Worm (Caenorhabditis elegans) whole organism, mixed stage, embryonic: ENCODE results near the gene srbc-68.

Source experiments
- M03D4.4 ChIP-seq: sonication (generic microtip); optimal IDR thresholded peaks from 2 replicates; lab custom pipeline; 2017; ENCODE audit warnings: mild to moderate bottlenecking, missing genetic modification characterization, missing compliant biosample characterization
- bed-3 ChIP-seq: fragments of 200-800 bp; sonication (Bioruptor generic); optimal IDR thresholded peaks from 3 replicates; lab custom pipeline; 2018; ENCODE audit warnings: mild to moderate bottlenecking, missing genetic modification characterization, moderate library complexity, missing compliant biosample characterization
- blmp-1 ChIP-seq: fragments of 150-350 bp; optimal IDR thresholded peaks from 2 replicates; lab custom pipeline; 2014; ENCODE audit warnings: missing biosample characterization, missing genetic modification characterization
- ceh-39 ChIP-seq: fragments of 150-350 bp; optimal IDR thresholded peaks from 2 replicates; lab custom pipeline; 2014; ENCODE audit warnings: missing biosample characterization, missing genetic modification characterization
- ceh-43 ChIP-seq: fragments of 200-800 bp; sonication (Bioruptor generic); optimal IDR thresholded peaks from 2 replicates; lab custom pipeline; 2018; ENCODE audit warnings: mild to moderate bottlenecking, missing genetic modification characterization, moderate library complexity, missing compliant biosample characterization
- ceh-83 ChIP-seq: fragments of 200-800 bp; sonication (Bioruptor generic); optimal IDR thresholded peaks from 2 replicates; lab custom pipeline; 2018; ENCODE audit warnings: mild to moderate bottlenecking, missing genetic modification characterization, missing compliant biosample characterization
- ces-1 ChIP-seq: fragments of 150-350 bp; optimal IDR thresholded peaks from 2 replicates; lab custom pipeline; 2014; ENCODE audit warnings: missing biosample characterization, missing genetic modification reagents, missing genetic modification characterization
- cnd-1 ChIP-seq: fragments of 200-800 bp; sonication (Bioruptor generic); optimal IDR thresholded peaks from 2 replicates; lab custom pipeline; 2018; ENCODE audit warnings: mild to moderate bottlenecking, missing genetic modification characterization, missing compliant biosample characterization
- drap-1 ChIP-seq: fragments of 200-800 bp; sonication (Bioruptor generic); optimal IDR thresholded peaks from 3 replicates; lab custom pipeline; 2018; ENCODE audit warnings: mild to moderate bottlenecking, missing genetic modification characterization, missing compliant biosample characterization
- elt-1 ChIP-seq: sonication (generic microtip); optimal IDR thresholded peaks from 2 replicates; lab custom pipeline; 2017; ENCODE audit warnings: missing genetic modification characterization, mild to moderate bottlenecking, missing compliant biosample characterization, antibody characterized with exemption, moderate library complexity, borderline replicate concordance; ENCODE audit not compliant: insufficient read depth
- elt-3 ChIP-seq: fragments of 150-350 bp; optimal IDR thresholded peaks from 2 replicates; lab custom pipeline; 2014; ENCODE audit warnings: missing biosample characterization, missing genetic modification characterization
- flh-1 ChIP-seq: fragments of 200-800 bp; sonication (Bioruptor generic); optimal IDR thresholded peaks from 2 replicates; lab custom pipeline; 2018; ENCODE audit warnings: mild to moderate bottlenecking, missing genetic modification characterization, moderate library complexity, missing compliant biosample characterization
- ham-2 ChIP-seq: fragments of 200-800 bp; sonication (Bioruptor generic); optimal IDR thresholded peaks from 2 replicates; lab custom pipeline; 2018; ENCODE audit warnings: mild to moderate bottlenecking, missing genetic modification characterization, missing compliant biosample characterization
- hlh-1 ChIP-seq: fragments of 150-350 bp; optimal IDR thresholded peaks from 2 replicates; lab custom pipeline; 2014; ENCODE audit warnings: missing biosample characterization, missing genetic modification reagents, missing genetic modification characterization
- lin-13 ChIP-seq: fragments of 150-350 bp; optimal IDR thresholded peaks from 2 replicates; lab custom pipeline; 2014; ENCODE audit warnings: missing biosample characterization, missing genetic modification characterization
- lin-32 ChIP-seq: fragments of 200-800 bp; sonication (Bioruptor generic); optimal IDR thresholded peaks from 2 replicates; lab custom pipeline; 2018; ENCODE audit warnings: mild to moderate bottlenecking, missing genetic modification characterization, missing compliant biosample characterization
- lsy-2 ChIP-seq: fragments of 150-350 bp; optimal IDR thresholded peaks from 2 replicates; lab custom pipeline; 2014; ENCODE audit warnings: missing biosample characterization, missing genetic modification characterization
- mab-5 ChIP-seq: fragments of 150-350 bp; optimal IDR thresholded peaks from 2 replicates; lab custom pipeline; 2014; ENCODE audit warnings: missing biosample characterization, missing genetic modification characterization
- mep-1 ChIP-seq: fragments of 150-350 bp; optimal IDR thresholded peaks from 2 replicates; lab custom pipeline; 2017; ENCODE audit warnings: missing biosample characterization, missing genetic modification reagents, missing genetic modification characterization, inconsistent platforms
- mls-2 ChIP-seq: sonication (generic microtip); optimal IDR thresholded peaks from 2 replicates; lab custom pipeline; 2016; ENCODE audit warnings: mild to moderate bottlenecking, missing genetic modification characterization, moderate library complexity, missing compliant biosample characterization
- nhr-2 ChIP-seq: fragments of 150-350 bp; optimal IDR thresholded peaks from 2 replicates; lab custom pipeline; 2014; ENCODE audit warnings: missing biosample characterization, missing genetic modification characterization
- nhr-237 ChIP-seq: fragments of 150-350 bp; optimal IDR thresholded peaks from 2 replicates; lab custom pipeline; 2014; ENCODE audit warnings: missing biosample characterization, missing genetic modification characterization
- nhr-28 ChIP-seq: fragments of 150-350 bp; optimal IDR thresholded peaks from 2 replicates; lab custom pipeline; 2014; ENCODE audit warnings: missing biosample characterization, missing genetic modification characterization
- nhr-76 ChIP-seq: sonication (generic microtip); optimal IDR thresholded peaks from 2 replicates; lab custom pipeline; 2017; ENCODE audit warnings: missing biosample characterization, missing genetic modification characterization
- pha-4 ChIP-seq: fragments of 150-350 bp; optimal IDR thresholded peaks from 2 replicates; lab custom pipeline; 2018; ENCODE audit warnings: missing biosample characterization, missing genetic modification reagents, missing genetic modification characterization
- sem-2 ChIP-seq: fragments of 200-800 bp; sonication (Bioruptor generic); optimal IDR thresholded peaks from 2 replicates; lab custom pipeline; 2018; ENCODE audit warnings: mild to moderate bottlenecking, missing genetic modification characterization, missing compliant biosample characterization
- snpc-4 ChIP-seq: fragments of 150-350 bp; optimal IDR thresholded peaks from 2 replicates; lab custom pipeline; 2014; ENCODE audit warnings: missing biosample characterization, missing genetic modification characterization
- sptf-1 ChIP-seq: sonication (generic microtip); optimal IDR thresholded peaks from 2 replicates; lab custom pipeline; 2017; ENCODE audit warnings: mild to moderate bottlenecking, missing genetic modification characterization, moderate library complexity, missing compliant biosample characterization
- tbx-8 ChIP-seq: fragments of 200-800 bp; sonication (Bioruptor generic); optimal IDR thresholded peaks from 2 replicates; lab custom pipeline; 2018; ENCODE audit warnings: mild to moderate bottlenecking, missing genetic modification characterization, moderate library complexity, missing compliant biosample characterization
- unc-120 ChIP-seq: sonication (generic microtip); optimal IDR thresholded peaks from 2 replicates; lab custom pipeline; 2017; ENCODE audit warnings: missing genetic modification characterization, missing compliant biosample characterization; ENCODE audit not compliant: poor library complexity, severe bottlenecking
- unc-39 ChIP-seq: fragments of 150-350 bp; optimal IDR thresholded peaks from 2 replicates; lab custom pipeline; 2014; ENCODE audit warnings: missing biosample characterization, missing genetic modification characterization
- unc-62 ChIP-seq: fragments of 150-350 bp; optimal IDR thresholded peaks from 2 replicates; lab custom pipeline; 2014; ENCODE audit warnings: missing biosample characterization, missing genetic modification reagents, missing genetic modification characterization
- ztf-11 ChIP-seq: fragments of 150-350 bp; optimal IDR thresholded peaks from 2 replicates; lab custom pipeline; 2014; ENCODE audit warnings: missing biosample characterization, missing genetic modification characterization

srbc-68 gene

DNA sequence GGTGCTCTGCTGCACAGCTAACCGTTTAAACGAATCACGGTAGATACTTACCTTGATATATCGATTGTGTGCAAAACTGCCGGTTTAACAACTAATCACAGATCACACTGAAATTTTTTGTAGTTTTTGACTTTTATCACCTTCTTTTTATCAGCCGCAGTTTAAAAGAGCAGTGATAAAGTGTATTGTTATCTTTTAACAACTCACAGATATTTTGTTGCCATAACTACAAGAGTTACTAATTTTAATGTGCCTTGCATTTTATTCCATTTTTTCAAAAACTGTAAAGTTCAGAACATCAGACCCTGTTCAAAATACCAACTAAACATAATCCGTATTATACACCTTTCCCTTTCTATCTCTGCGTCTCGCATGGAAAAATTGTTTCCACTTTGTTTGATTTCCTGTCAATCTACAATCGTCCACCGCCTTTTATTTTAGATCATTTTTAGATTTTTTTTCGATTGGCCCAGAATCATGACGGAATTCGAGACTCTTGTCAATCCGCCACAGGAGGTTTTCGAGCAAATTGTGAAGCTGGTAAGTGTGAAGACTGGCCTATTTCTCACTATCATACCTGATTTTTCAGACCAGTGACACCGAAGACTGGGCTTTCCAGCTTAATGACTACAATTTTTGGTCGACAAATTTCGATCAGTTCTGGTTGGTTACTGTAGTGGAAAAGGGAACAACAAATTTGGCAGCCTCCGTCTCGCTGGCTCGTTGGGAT is 6.5 kb upstream of the srbc-68 start, which contains the start of gene T24A6.20:
Gene T24A6.20 (plus strand): TSS at position 395 of the 730 bp plus-strand sequence.
- TF ChIP-seq ceh-39: peak; percentile 5
- TF ChIP-seq unc-39: no peak
- no peak for TF ChIP-seq ceh-43 (GFP tag; lab: Kevin White, UChicago)
- TF ChIP-seq nhr-237 (tag; lab: Kevin White, UChicago): no peak
- TF ChIP-seq unc-120 (tag; lab: Kevin White, UChicago): no peak
- no peak for TF ChIP-seq M03D4.4 (tag; lab: Kevin White, UChicago)
- TF ChIP-seq snpc-4 (tag; lab: Kevin White, UChicago): no peak
- no peak for TF ChIP-seq bed-3 (GFP tag; lab: Kevin White, UChicago)
- no peak for TF ChIP-seq pha-4

ce11 chrV:3551765-3552164 is 5.3 kb upstream of the srbc-68 start, which contains the start of gene grl-28:
TSS of gene grl-28 (minus strand) at chrV:3551865.
- TF ChIP-seq blmp-1 (tag; lab: Kevin White, UChicago): no peak
- no peak for TF ChIP-seq lsy-2
- TF ChIP-seq nhr-28 (tag; lab: Kevin White, UChicago): no peak
- no peak for TF ChIP-seq mep-1 (tag; lab: Kevin White, UChicago)
- TF ChIP-seq cnd-1: no peak
- TF ChIP-seq nhr-237 (tag; lab: Kevin White, UChicago): no peak
- no peak for TF ChIP-seq M03D4.4 (tag; lab: Kevin White, UChicago)
- TF ChIP-seq nhr-2 (tag; lab: Kevin White, UChicago): no peak
- TF ChIP-seq ces-1: no peak
- no peak for TF ChIP-seq sem-2
- TF ChIP-seq elt-3 (tag; lab: Kevin White, UChicago): no peak
- TF ChIP-seq snpc-4 (tag; lab: Kevin White, UChicago): no peak
- no peak for TF ChIP-seq mls-2 (tag; lab: Kevin White, UChicago)
- no peak for TF ChIP-seq unc-39
- no peak for TF ChIP-seq unc-62 (GFP tag; lab: Kevin White, UChicago)
- no peak for TF ChIP-seq drap-1 (GFP tag; lab: Kevin White, UChicago)
- TF ChIP-seq ceh-83: no peak
- no peak for TF ChIP-seq ham-2
- TF ChIP-seq, all 35 proteins: peak for 0

DNA sequence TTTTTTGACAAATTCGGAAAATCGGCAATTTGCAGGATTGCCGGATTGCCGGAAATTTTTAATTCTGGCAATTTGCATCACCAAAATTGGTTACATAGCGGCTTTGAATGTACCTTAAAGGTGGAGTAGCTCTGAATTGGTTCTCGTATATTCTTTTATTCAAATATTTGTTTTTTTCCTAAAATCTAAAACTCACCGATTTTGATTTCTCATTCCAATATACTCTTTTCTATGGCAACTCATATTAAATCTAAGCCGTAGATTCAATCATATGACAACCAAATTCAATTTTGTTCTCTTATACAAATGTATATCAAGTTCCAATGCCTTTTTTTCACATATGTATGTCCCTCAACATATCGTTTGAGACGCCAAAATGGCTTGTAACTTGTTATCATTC is 3.1 kb upstream of the srbc-68 start, which contains the start of gene sri-21:
Gene sri-21 (plus strand): TSS at position 301 of the 400 bp plus-strand sequence.
- TF ChIP-seq pha-4: no peak
- no peak for TF ChIP-seq bed-3 (GFP tag; lab: Kevin White, UChicago)
- TF ChIP-seq ces-1: no peak
- TF ChIP-seq elt-3 (tag; lab: Kevin White, UChicago): no peak
- TF ChIP-seq blmp-1 (tag; lab: Kevin White, UChicago): no peak
- no peak for TF ChIP-seq snpc-4 (tag; lab: Kevin White, UChicago)
- TF ChIP-seq flh-1 (GFP tag; lab: Kevin White, UChicago): no peak
- no peak for TF ChIP-seq M03D4.4 (tag; lab: Kevin White, UChicago)
- TF ChIP-seq mep-1 (tag; lab: Kevin White, UChicago): no peak
- TF ChIP-seq tbx-8 (GFP tag; lab: Kevin White, UChicago): no peak
- TF ChIP-seq lin-32 (GFP tag; lab: Kevin White, UChicago): no peak
- no peak for TF ChIP-seq sptf-1 (tag; lab: Kevin White, UChicago)
- TF ChIP-seq elt-1 (tag; lab: Kevin White, UChicago): no peak
- no peak for TF ChIP-seq lsy-2
- TF ChIP-seq nhr-76: no peak
- TF ChIP-seq mls-2 (tag; lab: Kevin White, UChicago): no peak
- TF ChIP-seq nhr-2 (tag; lab: Kevin White, UChicago): no peak
- TF ChIP-seq hlh-1: no peak
- TF ChIP-seq ceh-39: no peak
- TF ChIP-seq mab-5 (tag; lab: Kevin White, UChicago): no peak

ce11 chrV:3548798-3549197 is 2.4 kb upstream of the srbc-68 start, which contains the start of gene srw-130:
TSS of gene srw-130 (minus strand) at chrV:3548898.
- TF ChIP-seq elt-3 (tag; lab: Kevin White, UChicago): no peak
- TF ChIP-seq mab-5 (tag; lab: Kevin White, UChicago): no peak
- no peak for TF ChIP-seq unc-62 (GFP tag; lab: Kevin White, UChicago)
- no peak for TF ChIP-seq unc-39
- no peak for TF ChIP-seq hlh-1
- no peak for TF ChIP-seq mls-2 (tag; lab: Kevin White, UChicago)
- TF ChIP-seq pha-4: no peak
- TF ChIP-seq tbx-8 (GFP tag; lab: Kevin White, UChicago): no peak
- no peak for TF ChIP-seq lin-32 (GFP tag; lab: Kevin White, UChicago)
- no peak for TF ChIP-seq bed-3 (GFP tag; lab: Kevin White, UChicago)
- TF ChIP-seq lin-13 (tag; lab: Kevin White, UChicago): no peak
- TF ChIP-seq elt-1 (tag; lab: Kevin White, UChicago): no peak
- no peak for TF ChIP-seq ztf-11 (tag; lab: Kevin White, UChicago)
- TF ChIP-seq lsy-2: no peak
- TF ChIP-seq sptf-1 (tag; lab: Kevin White, UChicago): no peak
